Fruit fly (Drosophila melanogaster) whole organism, embryonic: Measurements from ENCODE around the gene CheB38b.

Experiments used
- B-H1 ChIP-seq: fragments of 200-800 bp; sonication (Bioruptor generic); IDR thresholded peaks from 3 replicates; pipeline ENCODE4 v1.3.6; 2022; ENCODE audit warnings: missing biosample characterization, missing genetic modification characterization
- Blimp-1 ChIP-seq: fragments of 200-800 bp; sonication (Bioruptor generic); optimal IDR thresholded peaks from 3 replicates; lab custom pipeline; 2018; ENCODE audit warnings: missing biosample characterization, missing genetic modification characterization, mild to moderate bottlenecking, moderate library complexity, missing genetic modification reagents
- C15 ChIP-seq: fragments of 200-800 bp; sonication (Bioruptor generic); IDR thresholded peaks from 3 replicates; pipeline ENCODE4 v1.3.6; 2022; ENCODE audit warnings: missing biosample characterization, missing genetic modification characterization
- CG10147 ChIP-seq: fragments of 200-800 bp; sonication (Bioruptor generic); optimal IDR thresholded peaks from 2 replicates; lab custom pipeline; 2019; ENCODE audit warnings: missing biosample characterization, mild to moderate bottlenecking, missing genetic modification characterization, moderate library complexity
- CG10565 ChIP-seq: fragments of 200-800 bp; sonication (Bioruptor generic); optimal IDR thresholded peaks from 3 replicates; lab custom pipeline; 2016; ENCODE audit warnings: missing biosample characterization, mild to moderate bottlenecking, missing genetic modification characterization
- CG11560 ChIP-seq: fragments of 200-800 bp; sonication (Bioruptor generic); IDR thresholded peaks from 3 replicates; pipeline ENCODE4 v1.3.6; 2022; ENCODE audit warnings: missing biosample characterization, missing genetic modification characterization
- CG1233 ChIP-seq: fragments of 200-800 bp; sonication (Bioruptor generic); optimal IDR thresholded peaks from 4 replicates; lab custom pipeline; 2018; ENCODE audit warnings: missing biosample characterization, mild to moderate bottlenecking, missing genetic modification characterization
- CG13287 ChIP-seq: fragments of 200-800 bp; sonication (Bioruptor generic); IDR thresholded peaks from 2 replicates; pipeline ENCODE4 v1.3.6; 2022; ENCODE audit warnings: missing biosample characterization, missing genetic modification characterization; ENCODE audit not compliant: partially characterized antibody
- CG14860 ChIP-seq: fragments of 200-800 bp; sonication (Bioruptor generic); IDR thresholded peaks from 3 replicates; pipeline ENCODE4 v1.3.6; 2022; ENCODE audit warnings: missing biosample characterization, missing genetic modification characterization; ENCODE audit not compliant: partially characterized antibody
- CG15073 ChIP-seq: fragments of 200-800 bp; sonication (Bioruptor generic); optimal IDR thresholded peaks from 2 replicates; lab custom pipeline; 2016; ENCODE audit warnings: missing biosample characterization, missing genetic modification characterization
- CG1603 ChIP-seq: fragments of 200-800 bp; sonication (Bioruptor generic); optimal IDR thresholded peaks from 2 replicates; lab custom pipeline; 2019; ENCODE audit warnings: missing biosample characterization, mild to moderate bottlenecking, missing genetic modification characterization, moderate library complexity
- CG16779 ChIP-seq: fragments of 200-800 bp; sonication (Bioruptor generic); IDR thresholded peaks from 2 replicates; pipeline ENCODE4 v1.3.6; 2022; ENCODE audit warnings: missing biosample characterization, missing genetic modification characterization
- CG16815 ChIP-seq: fragments of 200-800 bp; sonication (Bioruptor generic); optimal IDR thresholded peaks from 3 replicates; lab custom pipeline; 2017; ENCODE audit warnings: missing biosample characterization, mild to moderate bottlenecking, missing genetic modification characterization
- CG17328 ChIP-seq: fragments of 200-800 bp; sonication (Bioruptor generic); IDR thresholded peaks from 2 replicates; pipeline ENCODE4 v1.3.6; 2022; ENCODE audit warnings: missing biosample characterization, missing genetic modification characterization
- CG2712 ChIP-seq: fragments of 200-800 bp; optimal IDR thresholded peaks from 3 replicates; lab custom pipeline; 2019; ENCODE audit warnings: missing biosample characterization, mild to moderate bottlenecking, missing genetic modification characterization, moderate library complexity
- CG3065 ChIP-seq: fragments of 200-800 bp; sonication (Bioruptor generic); optimal IDR thresholded peaks from 2 replicates; lab custom pipeline; 2016; ENCODE audit warnings: missing biosample characterization, missing genetic modification characterization
- CG31365 ChIP-seq: fragments of 200-800 bp; sonication (Bioruptor generic); optimal IDR thresholded peaks from 2 replicates; lab custom pipeline; 2018; ENCODE audit warnings: missing biosample characterization, mild to moderate bottlenecking, missing genetic modification characterization
- CG3838 ChIP-seq: fragments of 200-800 bp; sonication (Bioruptor generic); optimal IDR thresholded peaks from 3 replicates; lab custom pipeline; 2016; ENCODE audit warnings: missing biosample characterization, missing genetic modification characterization
- CG7357 ChIP-seq: fragments of 200-800 bp; sonication (Bioruptor generic); IDR thresholded peaks from 3 replicates; pipeline ENCODE4 v1.3.6; 2022; ENCODE audit warnings: missing biosample characterization, missing genetic modification characterization
- CG7786 ChIP-seq: fragments of 200-800 bp; sonication (Bioruptor generic); optimal IDR thresholded peaks from 2 replicates; lab custom pipeline; 2016; ENCODE audit warnings: missing biosample characterization, missing genetic modification characterization
- CG7928 ChIP-seq: fragments of 200-800 bp; sonication (Bioruptor generic); optimal IDR thresholded peaks from 2 replicates; lab custom pipeline; 2017; ENCODE audit warnings: missing biosample characterization, mild to moderate bottlenecking, missing genetic modification characterization
- CG9797 ChIP-seq: fragments of 200-800 bp; sonication (Bioruptor generic); optimal IDR thresholded peaks from 3 replicates; lab custom pipeline; 2018; ENCODE audit warnings: missing biosample characterization, mild to moderate bottlenecking, missing genetic modification characterization
- Chrac-16 ChIP-seq: fragments of 200-800 bp; sonication (Bioruptor generic); optimal IDR thresholded peaks from 3 replicates; lab custom pipeline; 2016; ENCODE audit warnings: missing biosample characterization, missing genetic modification characterization
- D ChIP-seq, 2 experiments: fragments of 200-800 bp in 1 of 2; fragments of >200 bp in 1 of 2; sonication (Bioruptor generic) in 1 of 2; optimal IDR thresholded peaks; 2 replicates in 1 of 2; 3 replicates in 1 of 2; lab custom pipeline; 2017; ENCODE audit warnings: mild to moderate bottlenecking in 1 of 2, missing biosample characterization in 1 of 2, missing genetic modification characterization in 1 of 2, missing genetic modification reagents in 1 of 2
- Elba2 ChIP-seq: fragments of 200-800 bp; sonication (Bioruptor generic); optimal IDR thresholded peaks from 3 replicates; lab custom pipeline; 2016; ENCODE audit warnings: missing biosample characterization, missing genetic modification characterization
- H15 ChIP-seq: fragments of 200-800 bp; sonication (Bioruptor generic); IDR thresholded peaks from 3 replicates; pipeline ENCODE4 v1.3.6; 2022; ENCODE audit warnings: missing biosample characterization, missing genetic modification characterization
- HLH4C ChIP-seq: fragments of 200-800 bp; sonication (Bioruptor generic); IDR thresholded peaks from 3 replicates; pipeline ENCODE4 v1.3.6; 2022; ENCODE audit warnings: missing biosample characterization, missing genetic modification characterization; ENCODE audit not compliant: partially characterized antibody
- Hmx ChIP-seq: fragments of 200-800 bp; sonication (Bioruptor generic); optimal IDR thresholded peaks from 2 replicates; lab custom pipeline; 2016; ENCODE audit warnings: missing biosample characterization, missing genetic modification characterization
- MESR4 ChIP-seq: fragments of 200-800 bp; sonication (Bioruptor generic); optimal IDR thresholded peaks from 2 replicates; lab custom pipeline; 2018; ENCODE audit warnings: missing biosample characterization, mild to moderate bottlenecking, missing genetic modification characterization, moderate library complexity
- NC2β ChIP-seq: fragments of 200-800 bp; sonication (Bioruptor generic); optimal IDR thresholded peaks from 2 replicates; lab custom pipeline; 2016; ENCODE audit warnings: missing biosample characterization, missing genetic modification characterization
- Oli ChIP-seq: fragments of 200-800 bp; sonication (Bioruptor generic); optimal IDR thresholded peaks from 2 replicates; lab custom pipeline; 2018; ENCODE audit warnings: missing biosample characterization, mild to moderate bottlenecking, missing genetic modification characterization, moderate library complexity
- Opbp ChIP-seq: fragments of 200-800 bp; sonication (Bioruptor generic); IDR thresholded peaks from 3 replicates; pipeline ENCODE4 v1.3.6; 2022; ENCODE audit warnings: missing biosample characterization, missing genetic modification characterization; ENCODE audit not compliant: partially characterized antibody
- Ravus ChIP-seq: fragments of 200-800 bp; sonication (Bioruptor generic); IDR thresholded peaks from 2 replicates; pipeline ENCODE4 v1.3.6; 2022; ENCODE audit warnings: missing biosample characterization, missing genetic modification characterization
- Xbp1 ChIP-seq: fragments of 200-800 bp; sonication (Bioruptor generic); optimal IDR thresholded peaks from 3 replicates; lab custom pipeline; 2016; ENCODE audit warnings: missing biosample characterization, mild to moderate bottlenecking, missing genetic modification characterization
- amos ChIP-seq: fragments of 200-800 bp; sonication (Bioruptor generic); IDR thresholded peaks from 2 replicates; pipeline ENCODE4 v1.3.6; 2022; ENCODE audit warnings: missing biosample characterization, missing genetic modification characterization; ENCODE audit not compliant: partially characterized antibody
- crc ChIP-seq: fragments of 200-800 bp; sonication (Bioruptor generic); optimal IDR thresholded peaks from 2 replicates; lab custom pipeline; 2016; ENCODE audit warnings: missing biosample characterization, missing genetic modification characterization
- crol ChIP-seq: fragments of 200-800 bp; sonication (Bioruptor generic); IDR thresholded peaks from 2 replicates; pipeline ENCODE4 v1.3.6; 2022; ENCODE audit warnings: missing biosample characterization, missing genetic modification characterization
- dmrt99B ChIP-seq: fragments of 200-800 bp; sonication (Bioruptor generic); optimal IDR thresholded peaks from 2 replicates; lab custom pipeline; 2018; ENCODE audit warnings: missing biosample characterization, mild to moderate bottlenecking, missing genetic modification characterization, moderate library complexity
- gt ChIP-seq: fragments of 200-800 bp; sonication (Bioruptor generic); IDR thresholded peaks from 2 replicates; pipeline ENCODE4 v1.3.6; 2022; ENCODE audit warnings: missing biosample characterization, missing genetic modification characterization
- h ChIP-seq: fragments of >200 bp; optimal IDR thresholded peaks from 2 replicates; lab custom pipeline; 2017
- hbn ChIP-seq: fragments of 200-800 bp; sonication (Bioruptor generic); IDR thresholded peaks from 2 replicates; pipeline ENCODE4 v1.3.6; 2022; ENCODE audit warnings: missing biosample characterization, missing genetic modification characterization; ENCODE audit not compliant: partially characterized antibody
- jing ChIP-seq: fragments of 200-800 bp; sonication (Bioruptor generic); optimal IDR thresholded peaks from 2 replicates; lab custom pipeline; 2018; ENCODE audit warnings: missing biosample characterization, mild to moderate bottlenecking, missing genetic modification characterization
- kah ChIP-seq: fragments of 200-800 bp; sonication (Bioruptor generic); optimal IDR thresholded peaks from 2 replicates; lab custom pipeline; 2018; ENCODE audit warnings: missing biosample characterization, mild to moderate bottlenecking, missing genetic modification characterization
- lilli ChIP-seq: fragments of 200-800 bp; sonication (Bioruptor generic); optimal IDR thresholded peaks from 3 replicates; lab custom pipeline; 2016; ENCODE audit warnings: missing biosample characterization, missing genetic modification characterization
- pho ChIP-seq: fragments of 200-800 bp; sonication (Bioruptor generic); optimal IDR thresholded peaks from 2 replicates; lab custom pipeline; 2016; ENCODE audit warnings: missing biosample characterization, missing genetic modification characterization
- ranshi ChIP-seq: fragments of 200-800 bp; sonication (Bioruptor generic); IDR thresholded peaks from 2 replicates; pipeline ENCODE4 v1.3.6; 2022; ENCODE audit warnings: missing biosample characterization, missing genetic modification characterization
- sens ChIP-seq: fragments of 200-800 bp; sonication (Bioruptor generic); peaks from one replicate; lab custom pipeline; 2016; ENCODE audit warnings: missing biosample characterization, missing genetic modification characterization
- seq ChIP-seq: fragments of 200-800 bp; sonication (Bioruptor generic); IDR thresholded peaks from 2 replicates; pipeline ENCODE4 v1.3.6; 2022; ENCODE audit warnings: missing biosample characterization, missing genetic modification characterization
- tio ChIP-seq: fragments of 200-800 bp; sonication (Bioruptor generic); optimal IDR thresholded peaks from 2 replicates; lab custom pipeline; 2017; ENCODE audit warnings: missing biosample characterization, missing genetic modification characterization, inconsistent platforms
- usp ChIP-seq: fragments of >200 bp; optimal IDR thresholded peaks from 2 replicates; lab custom pipeline; 2017; ENCODE audit warnings: missing biosample characterization, missing genetic modification characterization
- wek ChIP-seq: fragments of 200-800 bp; sonication (Bioruptor generic); optimal IDR thresholded peaks from 3 replicates; lab custom pipeline; 2018; ENCODE audit warnings: missing biosample characterization, mild to moderate bottlenecking, missing genetic modification characterization, moderate library complexity

The CheB38b gene

dm6 chr2L:20780768-20781167 lies 36.3 kb downstream of the CheB38b start (continued):
- TF ChIP-seq crol (GFP tag; lab: Robert Waterston, UW) (no peak), Hmx (GFP tag; lab: Kevin White, UChicago) (no peak), CG1603 (tag; lab: Kevin White, UChicago) (peak; percentile 82), h (lab: Kevin White, UChicago) (no peak), hbn (no peak), Xbp1 (no peak), CG10565 (no peak), CG16815 (GFP tag; lab: Kevin White, UChicago) (no peak), CG3838 (peak; percentile 13), NC2β (GFP tag; lab: Kevin White, UChicago) (peak; percentile 50), CG2712 (tag; lab: Kevin White, UChicago) (peak; percentile 57), lilli (peak; percentile 26), H15 (GFP tag; lab: Robert Waterston, UW) (no peak), gt (GFP tag; lab: Robert Waterston, UW) (no peak; the same call in 1 of the 2 replicates), CG7357 (no peak), CG9797 (GFP tag; lab: Kevin White, UChicago) (no peak), CG14860 (no peak), Chrac-16 (GFP tag; lab: Kevin White, UChicago) (no peak), Ravus (GFP tag; lab: Robert Waterston, UW) (no peak), CG17328 (GFP tag; lab: Robert Waterston, UW) (peak; percentile 59), sens (GFP tag; lab: Kevin White, UChicago) (peak; percentile 87), ranshi (peak; percentile 53; the same call in 1 of the 2 replicates), jing (GFP tag; lab: Kevin White, UChicago) (no peak), Elba2 (GFP tag; lab: Kevin White, UChicago) (no peak), pho (GFP tag; lab: Kevin White, UChicago) (peak; percentile 4), CG11560 (tag; lab: Robert Waterston, UW) (no peak), seq (GFP tag; lab: Robert Waterston, UW) (0 out of 2 replicates have a peak, but pooled peaks have one; percentile 33), Blimp-1 (GFP tag; lab: Kevin White, UChicago) (peak; percentile 50), wek (GFP tag; lab: Kevin White, UChicago) (peak; percentile 81), usp (no peak), amos (GFP tag; lab: Robert Waterston, UW) (no peak), Oli (tag; lab: Kevin White, UChicago) (peak; percentile 28), CG1233 (peak; percentile 78), CG3065 (GFP tag; lab: Kevin White, UChicago) (no peak), tio (no peak), C15 (no peak), D (optimal IDR thresholded peaks at IDR 0.05; lab: Kevin White, UChicago) (no peak), D (GFP tag; optimal IDR thresholded peaks at IDR 0.05; lab: Kevin White, UChicago) (peak; percentile 61), MESR4 (GFP tag; lab: Kevin White, UChicago) (no peak), CG7786 (peak; percentile 28), CG7928 (GFP tag; lab: Kevin White, UChicago) (peak; percentile 32), Opbp (GFP tag; lab: Robert Waterston, UW) (no peak), B-H1 (no peak), CG15073 (GFP tag; lab: Kevin White, UChicago) (no peak), CG31365 (peak; percentile 58), CG16779 (no peak), dmrt99B (tag; lab: Kevin White, UChicago) (peak; percentile 37), kah (GFP tag; lab: Kevin White, UChicago) (no peak), HLH4C (GFP tag; lab: Robert Waterston, UW) (no peak), CG10147 (GFP tag; lab: Kevin White, UChicago) (peak; percentile 56), CG13287 (GFP tag; lab: Robert Waterston, UW) (no peak), crc (GFP tag; lab: Kevin White, UChicago) (no peak)
